Worm (Caenorhabditis elegans): ENCODE results near the gene C05E11.2.
"Not testable (repeated sequence)": the region's sequence is repeated elsewhere in the genome, so short reads cannot be mapped to it uniquely, and the experiment has no call there.

C05E11.2 gene

DNA sequence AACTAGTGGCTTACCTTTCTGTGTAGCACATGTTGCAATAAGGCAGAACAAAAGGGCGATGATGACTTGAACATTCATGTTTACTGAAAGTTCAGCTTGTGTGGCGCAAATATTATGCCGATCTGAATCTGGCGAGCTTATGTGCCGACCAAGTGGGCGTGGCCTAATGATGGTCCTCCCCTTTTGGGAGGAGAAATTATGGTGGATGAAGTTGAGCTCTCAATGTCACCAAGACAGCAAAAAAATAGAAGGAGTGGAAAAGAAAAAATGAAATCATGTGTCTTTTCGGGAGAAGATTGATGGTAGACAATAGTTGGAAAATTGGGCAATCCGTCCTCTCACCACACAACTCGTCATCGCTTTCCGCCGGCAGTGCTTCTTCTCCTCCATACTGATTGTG is 5.5 kb downstream of the C05E11.2 start, which contains the start of gene flp-12:
TSS of gene flp-12 (minus strand) at position 101 of the 400 bp plus-strand sequence.
- no peak for TF ChIP-seq rnt-1 (tag; optimal IDR thresholded peaks at IDR 0.05)
- TF ChIP-seq ceh-63 (GFP tag; optimal IDR thresholded peaks at IDR 0.05): no peak
- TF ChIP-seq ama-1 (optimal IDR thresholded peaks at IDR 0.05): no peak
- no peak for TF ChIP-seq ets-5 (GFP tag; IDR thresholded peaks at IDR 0.05)
- TF ChIP-seq C34B4.2 (tag; optimal IDR thresholded peaks at IDR 0.05): no peak
- no peak for TF ChIP-seq egl-13 (tag; optimal IDR thresholded peaks at IDR 0.05)
- no peak for TF ChIP-seq sup-37 (GFP tag; optimal IDR thresholded peaks at IDR 0.05)
- TF ChIP-seq C16A3.4 (tag; optimal IDR thresholded peaks at IDR 0.05): no peak
- TF ChIP-seq alr-1 (tag; optimal IDR thresholded peaks at IDR 0.05; ENCODE audit: borderline replicate concordance): no peak
- no peak for TF ChIP-seq isw-1 (GFP tag; IDR thresholded peaks at IDR 0.05)
- no peak for TF ChIP-seq irx-1 (tag; optimal IDR thresholded peaks at IDR 0.05)

DNA sequence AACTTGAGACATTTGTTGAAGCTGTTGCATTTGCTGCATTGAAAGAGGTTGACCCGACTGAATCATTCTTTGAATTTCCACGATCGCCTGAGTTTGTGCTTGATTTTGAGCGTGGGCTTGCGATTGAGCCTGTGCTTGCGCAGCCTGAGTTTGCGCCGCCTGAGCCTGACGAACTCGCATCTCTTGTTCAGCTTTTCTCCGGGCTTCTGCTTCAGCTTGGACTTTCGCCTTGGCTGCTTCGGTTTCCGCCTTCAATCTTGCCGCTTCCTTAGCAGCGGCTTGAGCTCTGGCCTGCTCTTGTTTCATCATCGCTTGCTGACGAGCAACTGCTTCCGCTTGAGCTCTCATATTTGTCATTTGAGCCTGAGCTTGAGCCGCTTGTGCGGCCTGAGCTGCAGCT is 10.7 kb downstream of the C05E11.2 start:
- TF ChIP-seq efl-1 (optimal IDR thresholded peaks at IDR 0.05) (no peak), efl-1 (GFP tag; optimal IDR thresholded peaks at IDR 0.05 in 1 of 2) (peak in 1 of 2 experiments; percentile 54), hlh-4 (tag; optimal IDR thresholded peaks at IDR 0.05) (no peak), pax-3 (tag; optimal IDR thresholded peaks at IDR 0.05) (no peak)

ce11 chrX:4599526-4599925 is 12.8 kb downstream of the C05E11.2 start:
- TF ChIP-seq unc-62 (GFP tag; optimal IDR thresholded peaks at IDR 0.05): no peak
- TF ChIP-seq efl-1 (optimal IDR thresholded peaks at IDR 0.05): no peak
- TF ChIP-seq efl-1 (GFP tag; optimal IDR thresholded peaks at IDR 0.05 in 1 of 2): peak in 1 of 2 experiments; percentile 72

DNA sequence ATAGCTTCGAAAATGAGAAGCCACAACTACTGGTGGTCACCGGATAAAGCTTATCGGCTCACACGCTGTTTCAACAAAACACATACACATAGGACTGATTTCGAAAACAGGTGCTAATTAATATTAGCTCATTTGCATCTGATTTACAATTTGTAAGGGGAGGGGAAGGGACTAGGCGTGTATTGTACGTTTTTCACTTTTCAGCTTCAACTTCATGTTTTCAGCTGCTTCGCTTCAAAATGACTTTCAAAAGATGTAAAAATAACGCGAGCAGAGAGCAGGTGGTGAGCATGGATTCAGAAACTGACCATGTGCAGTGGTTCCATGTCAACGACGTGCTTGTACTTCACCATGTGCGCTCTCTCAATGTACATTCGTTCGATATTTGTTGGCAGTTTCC is 14.3 kb downstream of the C05E11.2 start:
- TF ChIP-seq ces-1 (GFP tag; optimal IDR thresholded peaks at IDR 0.05) (no peak), lin-13 (GFP tag; optimal IDR thresholded peaks at IDR 0.05) (no peak), efl-3 (GFP tag; optimal IDR thresholded peaks at IDR 0.05) (no peak), C04F5.9 (tag; optimal IDR thresholded peaks at IDR 0.05) (no peak), ets-5 (GFP tag; IDR thresholded peaks at IDR 0.05) (no peak), fkh-10 (GFP tag; optimal IDR thresholded peaks at IDR 0.05) (no peak), sptf-1 (tag; optimal IDR thresholded peaks at IDR 0.05) (no peak), alr-1 (tag; optimal IDR thresholded peaks at IDR 0.05; ENCODE audit: borderline replicate concordance) (no peak), unc-86 (tag; optimal IDR thresholded peaks at IDR 0.05) (no peak), irx-1 (tag; optimal IDR thresholded peaks at IDR 0.05) (no peak), egl-13 (tag; optimal IDR thresholded peaks at IDR 0.05) (no peak), ceh-90 (tag; optimal IDR thresholded peaks at IDR 0.05) (no peak), sox-4 (tag; optimal IDR thresholded peaks at IDR 0.05) (no peak), nhr-85 (tag) (no peak)

DNA sequence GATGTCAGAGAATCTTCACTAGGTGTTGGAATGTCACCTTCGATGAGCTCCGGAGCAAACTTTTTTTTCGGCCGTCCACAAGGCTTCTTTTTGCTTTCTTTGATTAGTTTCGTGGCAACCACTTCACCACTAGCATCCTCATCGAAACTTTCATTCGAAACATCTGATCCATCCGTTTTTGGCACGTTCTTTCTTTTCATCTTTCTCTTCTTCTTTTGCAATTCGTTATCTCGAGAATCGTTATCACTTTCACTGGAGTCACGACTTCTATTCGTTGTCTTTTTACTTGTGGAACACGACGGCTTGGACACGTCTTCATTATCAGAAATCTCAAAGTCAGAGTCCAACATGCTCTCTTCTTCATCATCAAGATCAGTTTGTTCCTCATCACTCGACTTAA is 17.5 kb downstream of the C05E11.2 start:
- TF ChIP-seq blmp-1 (tag; optimal IDR thresholded peaks at IDR 0.05) (peak; percentile 78), tbx-2 (tag; optimal IDR thresholded peaks at IDR 0.05) (no peak)

DNA sequence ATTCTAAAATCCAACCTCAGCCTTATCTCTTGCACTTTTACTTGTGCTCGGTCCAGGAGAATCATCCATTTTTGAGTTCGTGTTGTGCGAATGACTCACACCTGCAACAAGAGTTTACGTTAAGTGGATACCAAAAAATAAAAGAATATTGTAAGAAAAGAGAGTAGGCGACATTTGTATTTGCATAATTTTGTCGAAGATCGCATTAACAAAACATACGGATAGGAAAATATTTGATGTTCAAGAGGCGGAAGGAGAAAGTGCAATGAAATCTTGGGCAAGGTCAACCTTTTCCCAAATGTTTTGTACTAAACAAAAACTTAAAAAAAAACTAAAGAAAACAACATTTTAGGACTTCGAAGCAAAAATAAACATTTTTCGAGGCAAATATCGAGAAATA is 19.1 kb downstream of the C05E11.2 start, which contains the start of gene spat-3:
TSS of gene spat-3 (minus strand) at position 101 of the 400 bp plus-strand sequence.
- TF ChIP-seq blmp-1 (tag; optimal IDR thresholded peaks at IDR 0.05) (peak; percentile 7), nhr-20 (tag; optimal IDR thresholded peaks at IDR 0.05) (no peak)

- TF ChIP-seq nhr-19 (GFP tag; conservative IDR thresholded peaks at IDR 0.05) (peak; percentile 94), efl-1 (GFP tag; optimal IDR thresholded peaks at IDR 0.05 in 1 of 2) (peak in 1 of 2 experiments; percentile 80), elt-3 (tag; optimal IDR thresholded peaks at IDR 0.05) (peak in 5 of 6 experiments; percentile 13 to 76 (median 54)), xbp-1 (tag; optimal IDR thresholded peaks at IDR 0.05) (peak; percentile 74), ztf-11 (tag; optimal IDR thresholded peaks at IDR 0.05) (peak in 1 of 2 experiments; percentile 75), irx-1 (tag; optimal IDR thresholded peaks at IDR 0.05) (peak; percentile 78), nhr-85 (tag) (peak; percentile 98), jun-1 (tag; optimal IDR thresholded peaks at IDR 0.05) (peak; percentile 33), efl-3 (GFP tag; optimal IDR thresholded peaks at IDR 0.05) (peak; percentile 71), rnt-1 (tag; optimal IDR thresholded peaks at IDR 0.05) (peak; percentile 88), ceh-8 (GFP tag; optimal IDR thresholded peaks at IDR 0.05) (peak; percentile 93), ceh-88 (GFP tag; IDR thresholded peaks at IDR 0.05) (peak; percentile 89), unc-98 (GFP tag; IDR thresholded peaks at IDR 0.05) (peak; percentile 51; the same call in 1 of the 2 replicates), ztf-4 (tag; optimal IDR thresholded peaks at IDR 0.05) (peak; percentile 66), nhr-71 (tag; optimal IDR thresholded peaks at IDR 0.05) (peak; percentile 73), swsn-7 (tag; optimal IDR thresholded peaks at IDR 0.05) (peak; percentile 82), skn-1 (tag; optimal IDR thresholded peaks at IDR 0.05) (peak; percentile 14), nhr-20 (tag; optimal IDR thresholded peaks at IDR 0.05) (peak; percentile 36)
- not testable (repeated sequence) for TF ChIP-seq efl-1 (optimal IDR thresholded peaks at IDR 0.05)
These were observed 19.7 kb downstream of the C05E11.2 start for ce11 chrX:4606389-4606880.

Data from whole organism, L1 larva.